Fruit fly (Drosophila melanogaster): Measurements from ENCODE around the gene CG9515.
A peak's percentile ranks its signal among the peaks of the same experiment; 100 is the strongest.

DNA sequence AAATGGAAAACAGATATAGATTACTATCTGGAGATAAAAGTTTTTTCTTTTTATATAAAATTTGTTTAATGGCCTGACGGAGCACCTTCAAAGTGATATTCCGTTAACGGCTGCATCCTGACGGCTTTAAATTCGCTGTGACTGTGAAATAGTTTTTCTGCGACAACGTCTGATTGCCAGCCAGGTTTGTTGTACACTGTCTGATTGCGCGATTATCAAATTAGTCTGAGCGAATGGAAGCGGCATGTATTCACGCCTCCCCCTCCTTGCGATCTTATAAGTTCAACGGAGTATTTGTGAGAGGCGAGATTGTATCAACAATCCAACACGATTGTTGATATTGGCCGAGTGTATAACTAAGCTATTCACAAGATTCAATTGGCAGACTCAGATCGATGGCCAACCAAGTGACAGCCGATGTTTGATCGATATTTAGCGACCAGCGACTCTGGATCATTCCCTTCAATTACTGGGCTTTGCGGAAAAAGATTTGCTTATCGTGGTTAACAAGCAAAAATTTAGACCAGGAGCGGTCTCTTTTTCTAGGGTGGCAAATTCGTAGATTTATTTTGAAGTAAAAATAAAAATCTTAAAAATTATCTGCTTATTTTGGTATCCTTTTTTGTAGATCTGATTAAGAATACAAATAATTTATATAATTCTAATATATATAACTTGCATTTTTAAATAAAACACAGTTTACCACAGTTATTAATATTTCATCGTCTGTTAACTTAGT, 12.7 kb upstream of the CG9515 start:
- peak; percentile 16 for TF ChIP-seq Crg-1 (GFP tag; optimal IDR thresholded peaks at IDR 0.05)
- no peak for TF ChIP-seq bab1 (GFP tag; optimal IDR thresholded peaks at IDR 0.05)

Measured in whole organism, adult.